Worm (Caenorhabditis elegans): ENCODE measurements around the gene syx-16.

syx-16 gene

ce11 chrIII:5181641-5182040 is 27.3 kb downstream of the syx-16 start:
- no peak for TF ChIP-seq peb-1 (tag; optimal IDR thresholded peaks at IDR 0.05)
- no peak for TF ChIP-seq nhr-77 (tag; optimal IDR thresholded peaks at IDR 0.05)
- TF ChIP-seq sma-3 (GFP tag; optimal IDR thresholded peaks at IDR 0.05) = no peak
- TF ChIP-seq elt-3 (tag; optimal IDR thresholded peaks at IDR 0.05) = no peak
- no peak for TF ChIP-seq zag-1 (tag; optimal IDR thresholded peaks at IDR 0.05)
- TF ChIP-seq unc-39 (tag; optimal IDR thresholded peaks at IDR 0.05) = no peak
- TF ChIP-seq crh-2 (tag; optimal IDR thresholded peaks at IDR 0.05) = no peak
- no peak for TF ChIP-seq mab-5 (tag; optimal IDR thresholded peaks at IDR 0.05)
- TF ChIP-seq elt-1 (tag; optimal IDR thresholded peaks at IDR 0.05) = no peak
- TF ChIP-seq Y55F3AM.14 (GFP tag; optimal IDR thresholded peaks at IDR 0.05) = no peak
- TF ChIP-seq aly-2 (tag; optimal IDR thresholded peaks at IDR 0.05) = no peak
- TF ChIP-seq C34F6.9 (tag; optimal IDR thresholded peaks at IDR 0.05) = no peak
- TF ChIP-seq R02D3.7 (tag; optimal IDR thresholded peaks at IDR 0.05) = no peak
- no peak for TF ChIP-seq ceh-16 (tag; optimal IDR thresholded peaks at IDR 0.05)
- no peak for TF ChIP-seq lin-39 (tag; optimal IDR thresholded peaks at IDR 0.05)
- TF ChIP-seq blmp-1 (tag; optimal IDR thresholded peaks at IDR 0.05; ENCODE audit: insufficient read depth) = no peak

- no peak for TF ChIP-seq nhr-11 (tag; optimal IDR thresholded peaks at IDR 0.05)
- no peak for TF ChIP-seq aly-2 (tag; optimal IDR thresholded peaks at IDR 0.05)
- TF ChIP-seq fos-1 (tag; optimal IDR thresholded peaks at IDR 0.05) = peak; percentile 22
- no peak for TF ChIP-seq sma-3 (GFP tag; optimal IDR thresholded peaks at IDR 0.05)
- no peak for TF ChIP-seq sma-9 (GFP tag; optimal IDR thresholded peaks at IDR 0.05)
- TF ChIP-seq sma-9 (tag; optimal IDR thresholded peaks at IDR 0.05) = no peak
- TF ChIP-seq C34F6.9 (tag; optimal IDR thresholded peaks at IDR 0.05) = no peak
- peak; percentile 42 for TF ChIP-seq nhr-129 (tag; optimal IDR thresholded peaks at IDR 0.05)
- no peak for TF ChIP-seq nhr-25 (tag; optimal IDR thresholded peaks at IDR 0.05)
Observed at ce11 chrIII:5181217-5181616, 27.7 kb downstream of the syx-16 start.

ce11 chrIII:5180588-5180987 is 28.3 kb downstream of the syx-16 start:
- TF ChIP-seq crh-2 (tag; optimal IDR thresholded peaks at IDR 0.05) = no peak
- no peak for TF ChIP-seq ztf-4 (tag; optimal IDR thresholded peaks at IDR 0.05)
- no peak for TF ChIP-seq snpc-4 (tag; optimal IDR thresholded peaks at IDR 0.05)
- no peak for TF ChIP-seq unc-39 (tag; optimal IDR thresholded peaks at IDR 0.05)
- peak; percentile 51 for TF ChIP-seq fos-1 (tag; optimal IDR thresholded peaks at IDR 0.05)
- TF ChIP-seq zag-1 (tag; optimal IDR thresholded peaks at IDR 0.05) = no peak
- TF ChIP-seq sma-3 (GFP tag; optimal IDR thresholded peaks at IDR 0.05) = no peak
- no peak for TF ChIP-seq nhr-237 (tag; optimal IDR thresholded peaks at IDR 0.05)
- TF ChIP-seq alr-1 (tag; optimal IDR thresholded peaks at IDR 0.05) = no peak
- TF ChIP-seq nhr-129 (tag; optimal IDR thresholded peaks at IDR 0.05) = peak; percentile 33
- no peak for TF ChIP-seq F13H6.1 (tag; optimal IDR thresholded peaks at IDR 0.05)

- TF ChIP-seq lin-13 (GFP tag; optimal IDR thresholded peaks at IDR 0.05) (no peak), nhr-12 (tag; optimal IDR thresholded peaks at IDR 0.05) (no peak), lin-39 (tag; optimal IDR thresholded peaks at IDR 0.05) (no peak), R02D3.7 (tag; optimal IDR thresholded peaks at IDR 0.05) (no peak), ztf-11 (tag; optimal IDR thresholded peaks at IDR 0.05) (no peak), sma-9 (GFP tag; optimal IDR thresholded peaks at IDR 0.05) (no peak), sma-9 (tag; optimal IDR thresholded peaks at IDR 0.05) (no peak), unc-55 (GFP tag; optimal IDR thresholded peaks at IDR 0.05) (no peak), sma-3 (GFP tag; optimal IDR thresholded peaks at IDR 0.05) (no peak), lsy-2 (tag; optimal IDR thresholded peaks at IDR 0.05) (no peak), nhr-237 (tag; optimal IDR thresholded peaks at IDR 0.05) (no peak), ZK546.5 (tag; optimal IDR thresholded peaks at IDR 0.05) (no peak), C34F6.9 (tag; optimal IDR thresholded peaks at IDR 0.05) (no peak), mab-5 (tag; optimal IDR thresholded peaks at IDR 0.05) (no peak), egl-27 (tag; optimal IDR thresholded peaks at IDR 0.05) (no peak), mdl-1 (tag; optimal IDR thresholded peaks at IDR 0.05) (no peak), nhr-6 (tag; optimal IDR thresholded peaks at IDR 0.05) (no peak), ztf-1 (GFP tag; conservative IDR thresholded peaks at IDR 0.05) (no peak), dmd-4 (tag; optimal IDR thresholded peaks at IDR 0.05) (no peak)
Observed at ce11 chrIII:5179166-5179565, 29.7 kb downstream of the syx-16 start.
